Worm (Caenorhabditis elegans) whole organism, L4 larva: ENCODE measurements around the gene ptb-1.

ENCODE experiments used
- D1046.2 ChIP-seq: fragments of 200-800 bp; sonication (Bioruptor generic); IDR thresholded peaks from 2 replicates; pipeline ENCODE4 v1.3.6; 2022; ENCODE audit warnings: missing genetic modification characterization, missing compliant biosample characterization
- aha-1 ChIP-seq: fragments of 150-350 bp; peaks from one replicate; lab custom pipeline; 2014; ENCODE audit warnings: missing biosample characterization, missing genetic modification characterization
- ama-1 ChIP-seq: fragments of 150-350 bp; optimal IDR thresholded peaks from 2 replicates; lab custom pipeline; 2014; ENCODE audit warnings: inconsistent platforms, mixed read lengths
- egl-27 ChIP-seq: sonication (generic microtip); optimal IDR thresholded peaks from 3 replicates; lab custom pipeline; 2017; ENCODE audit warnings: missing biosample characterization, missing genetic modification reagents, missing genetic modification characterization
- fkh-10 ChIP-seq: fragments of 150-350 bp; optimal IDR thresholded peaks from 2 replicates; lab custom pipeline; 2014; ENCODE audit warnings: missing biosample characterization, missing genetic modification reagents, missing genetic modification characterization
- fos-1 ChIP-seq: fragments of 150-350 bp; optimal IDR thresholded peaks from 2 replicates; lab custom pipeline; 2014; ENCODE audit warnings: missing biosample characterization, missing genetic modification characterization
- jun-1 ChIP-seq: fragments of 150-350 bp; optimal IDR thresholded peaks from 2 replicates; lab custom pipeline; 2014; ENCODE audit warnings: missing biosample characterization, missing genetic modification reagents, missing genetic modification characterization
- lin-39 ChIP-seq: fragments of 150-350 bp; optimal IDR thresholded peaks from 2 replicates; lab custom pipeline; 2014; ENCODE audit warnings: missing biosample characterization, missing genetic modification reagents, missing genetic modification characterization
- mdl-1 ChIP-seq, 2 experiments: fragments of 150-350 bp in 1 of 2; sonication (generic microtip) in 1 of 2; optimal IDR thresholded peaks; 2 replicates each; lab custom pipeline; 2014 to 2017; ENCODE audit warnings: missing biosample characterization in 2 of 2, missing genetic modification characterization in 2 of 2
- nhr-237 ChIP-seq: sonication (generic microtip); optimal IDR thresholded peaks from 2 replicates; lab custom pipeline; 2017; ENCODE audit warnings: missing biosample characterization, missing genetic modification characterization
- nhr-28 ChIP-seq: fragments of 150-350 bp; optimal IDR thresholded peaks from 2 replicates; lab custom pipeline; 2014; ENCODE audit warnings: missing biosample characterization, missing genetic modification characterization
- unc-39 ChIP-seq: sonication (generic microtip); optimal IDR thresholded peaks from 2 replicates; lab custom pipeline; 2017; ENCODE audit warnings: missing biosample characterization, missing genetic modification characterization
- zfp-2 ChIP-seq: sonication (generic microtip); optimal IDR thresholded peaks from 2 replicates; lab custom pipeline; 2016; ENCODE audit warnings: mild to moderate bottlenecking, missing genetic modification characterization, missing compliant biosample characterization
- ztf-11 ChIP-seq: fragments of 150-350 bp; optimal IDR thresholded peaks from 2 replicates; lab custom pipeline; 2014; ENCODE audit warnings: missing biosample characterization, missing genetic modification characterization

ce11 chrII:10705347-10705996 lies 30.1 kb downstream of the ptb-1 start:
- TF ChIP-seq nhr-28 (tag; lab: Kevin White, UChicago) (no peak), lin-39 (no peak), jun-1 (tag; lab: Kevin White, UChicago) (no peak), nhr-237 (tag; lab: Kevin White, UChicago) (no peak), fos-1 (tag; lab: Kevin White, UChicago) (no peak), D1046.2 (GFP tag; lab: Robert Waterston, UW) (no peak), zfp-2 (tag; lab: Kevin White, UChicago) (no peak), mdl-1 (tag; optimal IDR thresholded peaks at IDR 0.05; lab: Kevin White, UChicago) (no peak), fkh-10 (GFP tag; lab: Kevin White, UChicago) (no peak), egl-27 (no peak), unc-39 (no peak), ztf-11 (tag; lab: Kevin White, UChicago) (no peak), aha-1 (no peak), ama-1 (lab: Kevin White, UChicago) (no peak)
